Fruit fly (Drosophila melanogaster): ENCODE results near the gene Ugt35D1.

The Ugt35D1 gene

dm6 chr3R:31381216-31381688 lies 13.9 kb downstream of the Ugt35D1 start (continued):
- TF ChIP-seq CG15336 (GFP tag; IDR thresholded peaks at IDR 0.05) (peak; percentile 75), Sox14 (GFP tag; optimal IDR thresholded peaks at IDR 0.05) (peak; percentile 79), CG10669 (GFP tag; optimal IDR thresholded peaks at IDR 0.05) (peak; percentile 32), CG4318 (GFP tag; optimal IDR thresholded peaks at IDR 0.05) (peak; percentile 34), Gug (GFP tag; IDR thresholded peaks at IDR 0.05) (peak; percentile 53; the same call in 1 of the 2 replicates), net (GFP tag; optimal IDR thresholded peaks at IDR 0.05) (peak; percentile 67), CG6163 (GFP tag; IDR thresholded peaks at IDR 0.05) (peak; percentile 51), CG6808 (GFP tag; optimal IDR thresholded peaks at IDR 0.05) (peak; percentile 12), CG31627 (GFP tag; optimal IDR thresholded peaks at IDR 0.05) (peak; percentile 60), OdsH (GFP tag; optimal IDR thresholded peaks at IDR 0.05) (peak; percentile 44), Sox102F (GFP tag; optimal IDR thresholded peaks at IDR 0.05) (peak; percentile 84), CG1621 (tag; optimal IDR thresholded peaks at IDR 0.05) (peak; percentile 61), CG7368 (GFP tag; optimal IDR thresholded peaks at IDR 0.05) (no peak), CG8632 (GFP tag; optimal IDR thresholded peaks at IDR 0.05) (peak; percentile 65), spab (GFP tag; optimal IDR thresholded peaks at IDR 0.05) (no peak), Hr39 (GFP tag; optimal IDR thresholded peaks at IDR 0.05) (peak; percentile 73), esn (GFP tag; optimal IDR thresholded peaks at IDR 0.05) (peak; percentile 87), Ets21C (GFP tag; optimal IDR thresholded peaks at IDR 0.05) (peak; percentile 41), fd59A (GFP tag; optimal IDR thresholded peaks at IDR 0.05) (peak; percentile 39)

dm6 chr3R:31380489-31380888 lies 14.6 kb downstream of the Ugt35D1 start:
- TF ChIP-seq CG6163 (GFP tag; IDR thresholded peaks at IDR 0.05), result no peak
- no peak for TF ChIP-seq CG8319 (GFP tag; optimal IDR thresholded peaks at IDR 0.05)
- TF ChIP-seq CG9139 (GFP tag; optimal IDR thresholded peaks at IDR 0.05), result no peak
- TF ChIP-seq Met (GFP tag; optimal IDR thresholded peaks at IDR 0.05), result no peak
- TF ChIP-seq CG31627 (GFP tag; optimal IDR thresholded peaks at IDR 0.05), result no peak
- no peak for TF ChIP-seq Blimp-1 (GFP tag; optimal IDR thresholded peaks at IDR 0.05)
- no peak for TF ChIP-seq spab (GFP tag; optimal IDR thresholded peaks at IDR 0.05)
- no peak for TF ChIP-seq eg (GFP tag; IDR thresholded peaks at IDR 0.05)
- TF ChIP-seq Smox (GFP tag; optimal IDR thresholded peaks at IDR 0.05), result no peak

dm6 chr3R:31372127-31372526 lies 23.0 kb downstream of the Ugt35D1 start, which contains the start of gene gskt:
gskt (plus strand) TSS chr3R:31372427.
- TF ChIP-seq Ets21C (GFP tag; optimal IDR thresholded peaks at IDR 0.05) (no peak), CG3919 (GFP tag; optimal IDR thresholded peaks at IDR 0.05) (no peak), CG32006 (GFP tag; optimal IDR thresholded peaks at IDR 0.05) (no peak), Hr39 (GFP tag; optimal IDR thresholded peaks at IDR 0.05) (no peak), Blimp-1 (GFP tag; optimal IDR thresholded peaks at IDR 0.05) (no peak), achi (GFP tag; optimal IDR thresholded peaks at IDR 0.05) (no peak), acj6 (GFP tag; optimal IDR thresholded peaks at IDR 0.05) (no peak), CG8632 (GFP tag; optimal IDR thresholded peaks at IDR 0.05) (no peak), Eip75B (GFP tag; optimal IDR thresholded peaks at IDR 0.05) (no peak), CG6163 (GFP tag; IDR thresholded peaks at IDR 0.05) (no peak), Lpt (GFP tag; optimal IDR thresholded peaks at IDR 0.05) (no peak), CG4318 (GFP tag; optimal IDR thresholded peaks at IDR 0.05) (no peak), lz (GFP tag; optimal IDR thresholded peaks at IDR 0.05) (no peak), CG3032 (tag; optimal IDR thresholded peaks at IDR 0.05) (no peak)

dm6 chr3R:31370204-31370603 lies 24.9 kb downstream of the Ugt35D1 start:
- TF ChIP-seq cyc (GFP tag; optimal IDR thresholded peaks at IDR 0.05) (no peak), lz (GFP tag; optimal IDR thresholded peaks at IDR 0.05) (no peak), salr (GFP tag; optimal IDR thresholded peaks at IDR 0.05) (no peak), CG4318 (GFP tag; optimal IDR thresholded peaks at IDR 0.05) (no peak), Sox15 (GFP tag; optimal IDR thresholded peaks at IDR 0.05) (no peak), CG34406 (GFP tag; optimal IDR thresholded peaks at IDR 0.05) (no peak), CG11294 (GFP tag; IDR thresholded peaks at IDR 0.05) (no peak), CG3919 (GFP tag; optimal IDR thresholded peaks at IDR 0.05) (no peak), CG6276 (GFP tag; optimal IDR thresholded peaks at IDR 0.05) (no peak), CG15336 (GFP tag; IDR thresholded peaks at IDR 0.05) (no peak), achi (GFP tag; optimal IDR thresholded peaks at IDR 0.05) (no peak), Hr38 (GFP tag; optimal IDR thresholded peaks at IDR 0.05) (no peak), ss (GFP tag; optimal IDR thresholded peaks at IDR 0.05) (no peak), CG6792 (GFP tag; optimal IDR thresholded peaks at IDR 0.05) (no peak), eg (GFP tag; IDR thresholded peaks at IDR 0.05) (no peak), acj6 (GFP tag; optimal IDR thresholded peaks at IDR 0.05) (no peak), Smox (GFP tag; optimal IDR thresholded peaks at IDR 0.05) (no peak), fkh (GFP tag; optimal IDR thresholded peaks at IDR 0.05) (no peak)
